Worm (Caenorhabditis elegans) whole organism, L1 larva: ENCODE measurements around the gene metl-5.

Experiments used
- C04F5.9 ChIP-seq: sonication (generic microtip); optimal IDR thresholded peaks from 2 replicates; lab custom pipeline; 2016; ENCODE audit warnings: missing genetic modification characterization, missing compliant biosample characterization
- C16A3.4 ChIP-seq: fragments of 150-350 bp; optimal IDR thresholded peaks from 2 replicates; lab custom pipeline; 2014; ENCODE audit warnings: missing biosample characterization, missing genetic modification characterization
- C34B4.2 ChIP-seq: sonication (generic microtip); optimal IDR thresholded peaks from 2 replicates; lab custom pipeline; 2017; ENCODE audit warnings: mild to moderate bottlenecking, missing genetic modification characterization, missing compliant biosample characterization
- Y116A8C.19 ChIP-seq: sonication (generic microtip); optimal IDR thresholded peaks from 2 replicates; lab custom pipeline; 2016; ENCODE audit warnings: missing compliant biosample characterization, missing genetic modification characterization, borderline replicate concordance
- aly-2 ChIP-seq: fragments of 150-350 bp; optimal IDR thresholded peaks from 2 replicates; lab custom pipeline; 2014; ENCODE audit warnings: missing biosample characterization, missing genetic modification characterization
- ama-1 ChIP-seq: fragments of 150-350 bp; optimal IDR thresholded peaks from 2 replicates; lab custom pipeline; 2014
- ceh-63 ChIP-seq: fragments of 200-800 bp; sonication (Bioruptor generic); optimal IDR thresholded peaks from 2 replicates; lab custom pipeline; 2018; ENCODE audit warnings: mild to moderate bottlenecking, missing genetic modification characterization, missing compliant biosample characterization
- ceh-8 ChIP-seq: fragments of 200-800 bp; sonication (Bioruptor generic); optimal IDR thresholded peaks from 2 replicates; lab custom pipeline; 2018; ENCODE audit warnings: mild to moderate bottlenecking, missing genetic modification characterization, moderate library complexity, missing compliant biosample characterization
- ceh-82 ChIP-seq, 3 experiments: fragments of 150-350 bp in 1 of 3; sonication (generic microtip) in 2 of 3; optimal IDR thresholded peaks; 2 replicates each; lab custom pipeline; 2014 to 2017; ENCODE audit warnings: missing biosample characterization in 3 of 3, missing genetic modification characterization in 3 of 3
- ceh-88 ChIP-seq: fragments of 200-800 bp; sonication (Bioruptor generic); IDR thresholded peaks from 2 replicates; pipeline ENCODE4 v1.3.6; 2022; ENCODE audit warnings: missing genetic modification characterization, missing compliant biosample characterization
- ceh-90 ChIP-seq: sonication (generic microtip); optimal IDR thresholded peaks from 2 replicates; lab custom pipeline; 2016; ENCODE audit warnings: missing genetic modification characterization, missing compliant biosample characterization
- efl-3 ChIP-seq: fragments of 200-800 bp; sonication (Bioruptor generic); optimal IDR thresholded peaks from 2 replicates; lab custom pipeline; 2018; ENCODE audit warnings: mild to moderate bottlenecking, missing genetic modification characterization, missing compliant biosample characterization
- egl-13 ChIP-seq: sonication (generic microtip); optimal IDR thresholded peaks from 2 replicates; lab custom pipeline; 2016; ENCODE audit warnings: missing genotype, missing genetic modification reagents, missing genetic modification characterization, missing compliant biosample characterization
- elt-2 ChIP-seq: sonication (generic microtip); optimal IDR thresholded peaks from 2 replicates; lab custom pipeline; 2016; ENCODE audit warnings: missing genetic modification characterization, mild to moderate bottlenecking, inconsistent platforms, missing compliant biosample characterization, missing genetic modification reagents
- ets-5 ChIP-seq: fragments of 200-800 bp; sonication (Bioruptor generic); IDR thresholded peaks from 2 replicates; pipeline ENCODE4 v1.3.6; 2022; ENCODE audit warnings: missing genetic modification characterization, missing compliant biosample characterization
- fkh-10 ChIP-seq: sonication (generic microtip); optimal IDR thresholded peaks from 2 replicates; lab custom pipeline; 2017; ENCODE audit warnings: missing biosample characterization, missing genetic modification reagents, missing genetic modification characterization
- fkh-4 ChIP-seq: sonication (generic microtip); optimal IDR thresholded peaks from 2 replicates; lab custom pipeline; 2016; ENCODE audit warnings: missing compliant biosample characterization, missing genetic modification characterization, borderline replicate concordance
- fkh-8 ChIP-seq: sonication (generic microtip); optimal IDR thresholded peaks from 2 replicates; lab custom pipeline; 2016; ENCODE audit warnings: mild to moderate bottlenecking, missing genetic modification characterization, missing compliant biosample characterization
- fos-1 ChIP-seq: fragments of 150-350 bp; optimal IDR thresholded peaks from 2 replicates; lab custom pipeline; 2014; ENCODE audit warnings: missing biosample characterization, missing genetic modification characterization
- grh-1 ChIP-seq: fragments of 200-800 bp; sonication (Bioruptor generic); IDR thresholded peaks from 2 replicates; pipeline ENCODE4 v1.3.6; 2022; ENCODE audit warnings: missing genetic modification reagents, missing genetic modification characterization, missing compliant biosample characterization
- hlh-17 ChIP-seq: fragments of 200-800 bp; sonication (Bioruptor generic); optimal IDR thresholded peaks from 2 replicates; lab custom pipeline; 2018; ENCODE audit warnings: missing genetic modification characterization, mild to moderate bottlenecking, missing compliant biosample characterization, moderate library complexity, borderline replicate concordance
- isw-1 ChIP-seq: fragments of 200-800 bp; sonication (Bioruptor generic); IDR thresholded peaks from 2 replicates; pipeline ENCODE4 v1.3.6; 2022; ENCODE audit warnings: missing genetic modification characterization, missing compliant biosample characterization
- lin-14 ChIP-seq: fragments of 200-800 bp; sonication (Bioruptor generic); optimal IDR thresholded peaks from 2 replicates; lab custom pipeline; 2018; ENCODE audit warnings: mild to moderate bottlenecking, missing genetic modification characterization, moderate library complexity, missing compliant biosample characterization
- lin-15B ChIP-seq: fragments of 150-350 bp; sonication (generic microtip); optimal IDR thresholded peaks from 3 replicates; lab custom pipeline; 2014; ENCODE audit warnings: missing biosample characterization, missing genetic modification characterization
- lin-39 ChIP-seq: fragments of 150-350 bp; optimal IDR thresholded peaks from 2 replicates; lab custom pipeline; 2014; ENCODE audit warnings: missing biosample characterization, missing genetic modification reagents, missing genetic modification characterization
- lsy-2 ChIP-seq, 2 experiments: fragments of 150-350 bp; optimal IDR thresholded peaks; 2 replicates each; lab custom pipeline; 2014; ENCODE audit warnings: missing biosample characterization in 2 of 2, missing genetic modification characterization in 2 of 2
- mef-2 ChIP-seq: fragments of 150-350 bp; optimal IDR thresholded peaks from 2 replicates; lab custom pipeline; 2014; ENCODE audit warnings: missing biosample characterization, missing genetic modification characterization
- mep-1 ChIP-seq: fragments of 150-350 bp; optimal IDR thresholded peaks from 2 replicates; lab custom pipeline; 2014; ENCODE audit warnings: missing biosample characterization, missing genetic modification characterization
- nhr-11 ChIP-seq: fragments of 150-350 bp; optimal IDR thresholded peaks from 2 replicates; lab custom pipeline; 2014; ENCODE audit warnings: missing biosample characterization, missing genetic modification characterization
- nhr-19 ChIP-seq: fragments of 200-800 bp; sonication (Bioruptor generic); conservative IDR thresholded peaks from 2 replicates; pipeline ENCODE4 v1.3.6; 2022; ENCODE audit warnings: missing genetic modification characterization, missing compliant biosample characterization
- nhr-76 ChIP-seq: sonication (generic microtip); optimal IDR thresholded peaks from 2 replicates; lab custom pipeline; 2017; ENCODE audit warnings: missing biosample characterization, missing genetic modification characterization
- nhr-77 ChIP-seq: fragments of 150-350 bp; optimal IDR thresholded peaks from 2 replicates; lab custom pipeline; 2014; ENCODE audit warnings: missing biosample characterization, missing genetic modification characterization
- nhr-85 ChIP-seq: sonication (generic microtip); peaks from one replicate; lab custom pipeline; 2016; ENCODE audit warnings: missing genetic modification characterization, inconsistent platforms, missing compliant biosample characterization
- pax-3 ChIP-seq: fragments of 200-800 bp; sonication (Bioruptor generic); optimal IDR thresholded peaks from 2 replicates; lab custom pipeline; 2018; ENCODE audit warnings: mild to moderate bottlenecking, missing genetic modification characterization, moderate library complexity, missing compliant biosample characterization
- rnt-1 ChIP-seq: sonication (generic microtip); optimal IDR thresholded peaks from 2 replicates; lab custom pipeline; 2016; ENCODE audit warnings: mild to moderate bottlenecking, missing genetic modification characterization, moderate library complexity, missing compliant biosample characterization
- snpc-4 ChIP-seq: fragments of 150-350 bp; optimal IDR thresholded peaks from 2 replicates; lab custom pipeline; 2014; ENCODE audit warnings: missing biosample characterization, missing genetic modification characterization
- sox-4 ChIP-seq: sonication (generic microtip); optimal IDR thresholded peaks from 2 replicates; lab custom pipeline; 2016; ENCODE audit warnings: missing genetic modification characterization, missing compliant biosample characterization
- sptf-1 ChIP-seq: fragments of 150-350 bp; optimal IDR thresholded peaks from 2 replicates; lab custom pipeline; 2014; ENCODE audit warnings: missing biosample characterization, missing genetic modification characterization
- sup-37 ChIP-seq: fragments of 200-800 bp; sonication (Bioruptor generic); optimal IDR thresholded peaks from 2 replicates; lab custom pipeline; 2018; ENCODE audit warnings: mild to moderate bottlenecking, missing genetic modification characterization, missing compliant biosample characterization
- tbx-2 ChIP-seq: sonication (generic microtip); optimal IDR thresholded peaks from 2 replicates; lab custom pipeline; 2016; ENCODE audit warnings: missing genetic modification characterization, missing compliant biosample characterization
- tlp-1 ChIP-seq: fragments of 150-350 bp; optimal IDR thresholded peaks from 2 replicates; lab custom pipeline; 2014; ENCODE audit warnings: missing biosample characterization, missing genetic modification characterization
- unc-86 ChIP-seq: sonication (generic microtip); optimal IDR thresholded peaks from 2 replicates; lab custom pipeline; 2016; ENCODE audit warnings: missing genetic modification characterization, missing compliant biosample characterization
- unc-98 ChIP-seq: fragments of 200-800 bp; sonication (Bioruptor generic); IDR thresholded peaks from 2 replicates; pipeline ENCODE4 v1.3.6; 2022; ENCODE audit warnings: missing genetic modification characterization, missing compliant biosample characterization
- vab-15 ChIP-seq: sonication (generic microtip); optimal IDR thresholded peaks from 2 replicates; lab custom pipeline; 2017; ENCODE audit warnings: missing genotype, mild to moderate bottlenecking, missing genetic modification characterization, missing compliant biosample characterization
- xbp-1 ChIP-seq: sonication (generic microtip); optimal IDR thresholded peaks from 2 replicates; lab custom pipeline; 2016; ENCODE audit warnings: missing genetic modification characterization, missing compliant biosample characterization
- zag-1 ChIP-seq: fragments of 150-350 bp; optimal IDR thresholded peaks from 2 replicates; lab custom pipeline; 2014; ENCODE audit warnings: missing biosample characterization, missing genetic modification characterization
- ztf-11 ChIP-seq, 2 experiments: sonication (generic microtip); optimal IDR thresholded peaks; 2 replicates each; lab custom pipeline; 2016 to 2017; ENCODE audit warnings: missing genetic modification characterization in 2 of 2, missing biosample characterization in 1 of 2, missing compliant biosample characterization in 1 of 2
- ztf-4 ChIP-seq: fragments of 150-350 bp; optimal IDR thresholded peaks from 2 replicates; lab custom pipeline; 2014; ENCODE audit warnings: missing biosample characterization, missing genetic modification characterization

The metl-5 gene

DNA sequence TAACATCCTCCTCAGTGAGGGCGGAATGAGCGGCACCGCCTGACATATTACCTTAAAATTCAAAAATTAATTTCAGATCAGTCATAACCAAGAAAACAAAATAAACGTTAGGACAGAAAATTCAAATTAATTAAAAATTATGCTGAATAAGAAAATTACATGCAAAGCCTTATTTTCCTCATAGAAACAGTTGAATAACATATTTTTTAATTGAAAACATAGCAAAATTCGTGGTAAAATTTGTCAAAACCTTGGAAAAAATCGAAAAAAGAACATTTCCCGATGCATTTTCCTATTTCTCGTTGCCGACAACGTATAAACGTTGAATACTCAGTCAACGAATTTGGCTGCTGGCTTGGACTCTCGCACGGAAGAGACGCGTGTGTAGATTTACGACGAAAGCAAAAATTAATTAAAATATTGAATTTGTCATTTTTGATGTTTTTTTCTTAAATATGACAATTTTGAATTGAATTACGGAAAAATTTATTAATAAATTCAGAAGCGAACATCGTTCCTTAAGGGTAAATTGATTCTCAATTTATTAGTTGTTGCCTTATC is 48.7 kb upstream of the metl-5 start, which contains the start of the genes rps-0 and rbg-3 (continued):
- no peak for TF ChIP-seq ets-5
- no peak for TF ChIP-seq zag-1
- TF ChIP-seq nhr-85 (tag; lab: Kevin White, UChicago): peak; percentile 95
- TF ChIP-seq elt-2: peak; percentile 49
- peak; percentile 97 for TF ChIP-seq C16A3.4 (tag; lab: Kevin White, UChicago)
- peak; percentile 79 for TF ChIP-seq grh-1 (GFP tag; lab: Robert Waterston, UW)
- TF ChIP-seq C04F5.9 (tag; lab: Kevin White, UChicago): peak; percentile 99
- no peak; the same call in 1 of the 2 replicates for TF ChIP-seq unc-98 (GFP tag; lab: Robert Waterston, UW)
- peak; percentile 82 for TF ChIP-seq egl-13
- peak; percentile 97 for TF ChIP-seq lsy-2 (tag; optimal IDR thresholded peaks at IDR 0.05; lab: Kevin White, UChicago)
- no peak for TF ChIP-seq nhr-76 (tag; lab: Kevin White, UChicago)
- TF ChIP-seq nhr-77 (tag; lab: Kevin White, UChicago): peak; percentile 89
- peak; percentile 84 for TF ChIP-seq ztf-4 (tag; lab: Kevin White, UChicago)
- peak; percentile 93 to 94 (median 93) for TF ChIP-seq ceh-82 (tag; optimal IDR thresholded peaks at IDR 0.05; lab: Kevin White, UChicago)
- TF ChIP-seq ama-1 (lab: Kevin White, UChicago): no peak
- TF ChIP-seq rnt-1 (tag; lab: Kevin White, UChicago): peak; percentile 92
- peak; percentile 64 for TF ChIP-seq ceh-88 (GFP tag; lab: Robert Waterston, UW)
- TF ChIP-seq tlp-1 (tag; lab: Kevin White, UChicago): no peak
- peak; percentile 93 for TF ChIP-seq tbx-2
- peak; percentile 90 for TF ChIP-seq ceh-8
- peak; percentile 75 for TF ChIP-seq pax-3 (tag; lab: Kevin White, UChicago)
- TF ChIP-seq ztf-11 (tag; optimal IDR thresholded peaks at IDR 0.05; lab: Kevin White, UChicago): peak in 1 of 2 experiments; percentile 72
- no peak for TF ChIP-seq C34B4.2 (tag; lab: Kevin White, UChicago)
- TF ChIP-seq snpc-4: peak; percentile 47
- TF ChIP-seq fkh-4 (tag; lab: Kevin White, UChicago): peak; percentile 52
- peak; percentile 64 for TF ChIP-seq sox-4
- no peak for TF ChIP-seq efl-3
- peak; percentile 98 for TF ChIP-seq mep-1 (tag; lab: Kevin White, UChicago)
- TF ChIP-seq fkh-8 (tag; lab: Kevin White, UChicago): peak; percentile 94
- peak; percentile 88 for TF ChIP-seq unc-86
- no peak for TF ChIP-seq Y116A8C.19
- peak; percentile 93 for TF ChIP-seq isw-1
- peak; percentile 77 for TF ChIP-seq lin-39 (tag; lab: Kevin White, UChicago)
- TF ChIP-seq nhr-19 (GFP tag; lab: Robert Waterston, UW): peak; percentile 93
- TF ChIP-seq sptf-1 (tag; lab: Kevin White, UChicago): no peak
- TF ChIP-seq hlh-17 (GFP tag; lab: Kevin White, UChicago): no peak
- TF ChIP-seq lin-15B (tag; lab: Kevin White, UChicago): peak; percentile 92
- TF ChIP-seq nhr-11 (tag; lab: Kevin White, UChicago): peak; percentile 74
- peak; percentile 93 for TF ChIP-seq xbp-1 (tag; lab: Kevin White, UChicago)
- TF ChIP-seq lin-14 (GFP tag; lab: Kevin White, UChicago): peak; percentile 95
- TF ChIP-seq ceh-63 (GFP tag; lab: Kevin White, UChicago): no peak
- TF ChIP-seq ceh-90: peak; percentile 20
- TF ChIP-seq sup-37 (GFP tag; lab: Kevin White, UChicago): peak; percentile 38
- peak; percentile 42 for TF ChIP-seq fkh-10 (GFP tag; lab: Kevin White, UChicago)
- TF ChIP-seq vab-15 (tag; lab: Kevin White, UChicago): peak; percentile 77
- TF ChIP-seq aly-2 (tag; lab: Kevin White, UChicago): peak; percentile 66
- peak; percentile 88 for TF ChIP-seq fos-1 (tag; lab: Kevin White, UChicago)
- peak; percentile 57 for TF ChIP-seq mef-2
